Worm (Caenorhabditis elegans) whole organism, mixed stage, embryonic: ENCODE results near the gene chc-1.

Experiments used
- ceh-43 ChIP-seq: fragments of 200-800 bp; sonication (Bioruptor generic); optimal IDR thresholded peaks from 2 replicates; lab custom pipeline; 2018; ENCODE audit warnings: mild to moderate bottlenecking, missing genetic modification characterization, moderate library complexity, missing compliant biosample characterization
- drap-1 ChIP-seq: fragments of 200-800 bp; sonication (Bioruptor generic); optimal IDR thresholded peaks from 3 replicates; lab custom pipeline; 2018; ENCODE audit warnings: mild to moderate bottlenecking, missing genetic modification characterization, missing compliant biosample characterization
- elt-3 ChIP-seq: fragments of 150-350 bp; optimal IDR thresholded peaks from 2 replicates; lab custom pipeline; 2014; ENCODE audit warnings: missing biosample characterization, missing genetic modification characterization
- lin-13 ChIP-seq: fragments of 150-350 bp; optimal IDR thresholded peaks from 2 replicates; lab custom pipeline; 2014; ENCODE audit warnings: missing biosample characterization, missing genetic modification characterization
- mab-5 ChIP-seq: fragments of 150-350 bp; optimal IDR thresholded peaks from 2 replicates; lab custom pipeline; 2014; ENCODE audit warnings: missing biosample characterization, missing genetic modification characterization
- mep-1 ChIP-seq: fragments of 150-350 bp; optimal IDR thresholded peaks from 2 replicates; lab custom pipeline; 2017; ENCODE audit warnings: missing biosample characterization, missing genetic modification reagents, missing genetic modification characterization, inconsistent platforms
- nhr-28 ChIP-seq: fragments of 150-350 bp; optimal IDR thresholded peaks from 2 replicates; lab custom pipeline; 2014; ENCODE audit warnings: missing biosample characterization, missing genetic modification characterization
- nhr-76 ChIP-seq: sonication (generic microtip); optimal IDR thresholded peaks from 2 replicates; lab custom pipeline; 2017; ENCODE audit warnings: missing biosample characterization, missing genetic modification characterization
- snpc-4 ChIP-seq: fragments of 150-350 bp; optimal IDR thresholded peaks from 2 replicates; lab custom pipeline; 2014; ENCODE audit warnings: missing biosample characterization, missing genetic modification characterization
- sptf-1 ChIP-seq: sonication (generic microtip); optimal IDR thresholded peaks from 2 replicates; lab custom pipeline; 2017; ENCODE audit warnings: mild to moderate bottlenecking, missing genetic modification characterization, moderate library complexity, missing compliant biosample characterization
- unc-39 ChIP-seq: fragments of 150-350 bp; optimal IDR thresholded peaks from 2 replicates; lab custom pipeline; 2014; ENCODE audit warnings: missing biosample characterization, missing genetic modification characterization
- unc-62 ChIP-seq: fragments of 150-350 bp; optimal IDR thresholded peaks from 2 replicates; lab custom pipeline; 2014; ENCODE audit warnings: missing biosample characterization, missing genetic modification reagents, missing genetic modification characterization

- TF ChIP-seq unc-39 (tag; lab: Kevin White, UChicago) = no peak
- TF ChIP-seq sptf-1 (tag; lab: Kevin White, UChicago) = no peak
- no peak for TF ChIP-seq lin-13 (tag; lab: Kevin White, UChicago)
- no peak for TF ChIP-seq nhr-76 (tag; lab: Kevin White, UChicago)
- TF ChIP-seq drap-1 (GFP tag; lab: Kevin White, UChicago) = no peak
- TF ChIP-seq snpc-4 (tag; lab: Kevin White, UChicago) = no peak
- TF ChIP-seq elt-3 (tag; lab: Kevin White, UChicago) = no peak
- TF ChIP-seq mab-5 (tag; lab: Kevin White, UChicago) = no peak
- no peak for TF ChIP-seq unc-62
- TF ChIP-seq ceh-43 (GFP tag; lab: Kevin White, UChicago) = no peak
- no peak for TF ChIP-seq mep-1 (tag; lab: Kevin White, UChicago)
- TF ChIP-seq nhr-28 = no peak
These were observed 17.5 kb upstream of the chc-1 start, which contains the start of gene unc-47 for ce11 chrIII:10186160-10186559.
